Fruit fly (Drosophila melanogaster) whole organism: ENCODE measurements around the gene CG32373.

Experiments used
- CG8478 ChIP-seq: fragments of >200 bp; optimal IDR thresholded peaks from 2 replicates; lab custom pipeline; 2018; ENCODE audit warnings: inconsistent platforms
- EcR ChIP-seq, 2 experiments: fragments of >200 bp; optimal IDR thresholded peaks; 2 replicates each; lab custom pipeline; 2017; ENCODE audit warnings: missing biosample characterization in 2 of 2, missing genetic modification characterization in 2 of 2, missing genetic modification reagents in 2 of 2
- psq ChIP-seq: fragments of >200 bp; optimal IDR thresholded peaks from 2 replicates; lab custom pipeline; 2017

DNA sequence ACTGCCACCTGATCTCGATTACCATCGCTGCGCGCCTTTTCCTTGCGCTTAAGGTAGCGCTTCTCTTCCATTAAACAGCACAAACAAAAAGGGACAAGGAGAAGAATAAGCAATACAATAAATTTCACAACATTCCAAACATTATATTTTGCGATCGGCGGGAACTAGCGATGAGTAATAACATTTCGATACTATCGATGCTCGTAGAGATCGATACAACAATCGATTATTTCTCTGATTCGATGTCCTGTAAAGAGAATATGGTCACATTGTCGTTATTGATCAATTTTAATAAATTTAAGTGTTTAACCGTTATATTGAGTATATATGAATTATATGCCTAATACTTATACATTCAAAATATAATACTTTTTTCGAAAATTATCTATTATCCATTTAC is 75.9 kb downstream of the CG32373 start, which contains the start of gene CG7457:
- TF ChIP-seq EcR (GFP tag; optimal IDR thresholded peaks at IDR 0.05; lab: Kevin White, UChicago) (no peak), psq (lab: Kevin White, UChicago) (no peak), CG8478 (no peak)
